Fruit fly (Drosophila melanogaster): ENCODE data around the gene yuri.

The yuri gene

dm6 chr2L:15292139-15292538, 27.6 kb upstream of the yuri start, which contains the start of gene CG15260:
Gene CG15260 (minus strand): TSS chr2L:15292239.
- TF ChIP-seq CG34367 (tag; optimal IDR thresholded peaks at IDR 0.05) = no peak
- no peak for TF ChIP-seq CG13204 (GFP tag; optimal IDR thresholded peaks at IDR 0.05)
- TF ChIP-seq gl (tag; optimal IDR thresholded peaks at IDR 0.05) = no peak
- TF ChIP-seq CG12605 (GFP tag; IDR thresholded peaks at IDR 0.05) = no peak
- no peak for TF ChIP-seq Pif1B (GFP tag; optimal IDR thresholded peaks at IDR 0.05)
- no peak for TF ChIP-seq CG15710 (tag; optimal IDR thresholded peaks at IDR 0.05)
- TF ChIP-seq Pif1A (GFP tag; optimal IDR thresholded peaks at IDR 0.05) = no peak
- no peak for TF ChIP-seq CG10348 (GFP tag; IDR thresholded peaks at IDR 0.05)
- no peak for TF ChIP-seq CG8159 (tag; optimal IDR thresholded peaks at IDR 0.05)
- TF ChIP-seq D1 (tag; optimal IDR thresholded peaks at IDR 0.05) = no peak

DNA sequence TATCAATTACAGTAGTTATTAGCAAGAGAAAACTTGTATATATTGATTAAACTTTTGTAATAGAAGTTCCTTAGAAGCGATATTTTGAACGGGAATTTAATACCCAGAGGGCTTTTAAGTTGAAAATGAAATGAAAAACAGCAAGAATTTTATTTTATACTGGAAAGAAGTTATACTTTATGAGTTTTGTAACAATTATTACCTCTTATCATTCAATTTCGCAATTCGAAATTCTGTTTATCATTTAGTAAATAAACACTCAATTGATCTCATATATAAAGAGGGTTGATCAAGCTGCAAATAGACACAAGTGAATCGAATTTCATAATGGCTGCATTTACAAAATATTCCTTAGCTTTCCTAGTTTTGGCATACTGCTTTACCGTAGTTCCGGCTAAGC, 20.2 kb upstream of the yuri start, which contains the start of gene CG15263:
Gene CG15263 (plus strand): TSS at position 301 of the 400 bp plus-strand sequence.
- TF ChIP-seq CG34367 (tag; optimal IDR thresholded peaks at IDR 0.05) (no peak), CG15710 (tag; optimal IDR thresholded peaks at IDR 0.05) (no peak), CG4496 (GFP tag; IDR thresholded peaks at IDR 0.05) (no peak), CG13204 (GFP tag; optimal IDR thresholded peaks at IDR 0.05) (no peak), Ets98B (GFP tag; IDR thresholded peaks at IDR 0.05) (no peak), Pif1B (GFP tag; optimal IDR thresholded peaks at IDR 0.05) (no peak), CG8159 (tag; optimal IDR thresholded peaks at IDR 0.05) (no peak), CG32121 (GFP tag; IDR thresholded peaks at IDR 0.05) (no peak), gl (tag; optimal IDR thresholded peaks at IDR 0.05) (no peak), CG9948 (tag; optimal IDR thresholded peaks at IDR 0.05) (no peak), CG8301 (tag; optimal IDR thresholded peaks at IDR 0.05) (no peak)

DNA sequence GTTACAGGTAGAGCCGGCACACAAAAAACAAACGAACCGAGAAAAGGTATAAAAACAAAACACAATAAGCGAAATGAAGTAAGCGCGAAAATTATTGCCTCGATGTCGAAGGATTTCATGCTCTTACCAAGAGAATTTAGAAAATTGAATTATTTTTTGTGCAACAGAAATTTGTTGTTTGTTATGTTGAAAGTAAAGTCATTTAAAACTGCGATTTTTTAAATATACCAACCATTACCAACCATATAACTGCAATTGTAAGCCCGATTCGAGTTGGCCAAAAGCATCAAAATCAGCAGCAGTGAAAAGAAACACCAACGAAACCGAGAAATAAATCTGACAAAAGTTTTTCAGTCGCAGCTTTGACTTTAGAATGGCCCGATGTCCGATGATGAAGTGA, 16.5 kb upstream of the yuri start:
- TF ChIP-seq CG10348 (GFP tag; IDR thresholded peaks at IDR 0.05) (no peak), Snoo (tag; optimal IDR thresholded peaks at IDR 0.05) (peak; percentile 39)

dm6 chr2L:15275794-15276193, 11.3 kb upstream of the yuri start:
- TF ChIP-seq EcR (GFP tag; optimal IDR thresholded peaks at IDR 0.05) (no peak), Snoo (tag; optimal IDR thresholded peaks at IDR 0.05) (peak; percentile 43), Pif1B (GFP tag; optimal IDR thresholded peaks at IDR 0.05) (peak; percentile 32), CG34367 (tag; optimal IDR thresholded peaks at IDR 0.05) (peak; percentile 27), CG12605 (GFP tag; IDR thresholded peaks at IDR 0.05) (no peak), CG8301 (tag; optimal IDR thresholded peaks at IDR 0.05) (no peak), CG32121 (GFP tag; IDR thresholded peaks at IDR 0.05) (peak; percentile 29; the same call in 1 of the 2 replicates), CG17806 (tag; optimal IDR thresholded peaks at IDR 0.05) (peak; percentile 52), CG15710 (tag; optimal IDR thresholded peaks at IDR 0.05) (peak; percentile 39), CG4496 (GFP tag; IDR thresholded peaks at IDR 0.05) (0 out of 3 replicates have a peak, but pooled peaks have one; percentile 24), rn (GFP tag; IDR thresholded peaks at IDR 0.05) (no peak; the same call in 1 of the 2 replicates), CG10348 (GFP tag; IDR thresholded peaks at IDR 0.05) (no peak), fd96Ca (GFP tag; IDR thresholded peaks at IDR 0.05) (0 out of 3 replicates have a peak, but pooled peaks have one; percentile 8), CG13204 (GFP tag; optimal IDR thresholded peaks at IDR 0.05) (no peak), CG9948 (tag; optimal IDR thresholded peaks at IDR 0.05) (peak; percentile 32), Pif1A (GFP tag; optimal IDR thresholded peaks at IDR 0.05) (peak; percentile 36), CG8159 (tag; optimal IDR thresholded peaks at IDR 0.05) (peak; percentile 57), D1 (tag; optimal IDR thresholded peaks at IDR 0.05) (no peak), Ets98B (GFP tag; IDR thresholded peaks at IDR 0.05) (no peak), gl (tag; optimal IDR thresholded peaks at IDR 0.05) (no peak), CG14655 (GFP tag; optimal IDR thresholded peaks at IDR 0.05) (no peak)

- TF ChIP-seq CG9948 (tag; optimal IDR thresholded peaks at IDR 0.05) (no peak), CG13204 (GFP tag; optimal IDR thresholded peaks at IDR 0.05) (no peak), CG15710 (tag; optimal IDR thresholded peaks at IDR 0.05) (no peak), Pif1B (GFP tag; optimal IDR thresholded peaks at IDR 0.05) (no peak), CG14655 (GFP tag; optimal IDR thresholded peaks at IDR 0.05) (no peak), D1 (tag; optimal IDR thresholded peaks at IDR 0.05) (no peak), CG34367 (tag; optimal IDR thresholded peaks at IDR 0.05) (no peak), Ets98B (GFP tag; IDR thresholded peaks at IDR 0.05) (no peak), Pif1A (GFP tag; optimal IDR thresholded peaks at IDR 0.05) (no peak), CG8159 (tag; optimal IDR thresholded peaks at IDR 0.05) (no peak), CG4496 (GFP tag; IDR thresholded peaks at IDR 0.05) (no peak), fd96Ca (GFP tag; IDR thresholded peaks at IDR 0.05) (no peak), CG12605 (GFP tag; IDR thresholded peaks at IDR 0.05) (no peak), CG32121 (GFP tag; IDR thresholded peaks at IDR 0.05) (no peak), CG8301 (tag; optimal IDR thresholded peaks at IDR 0.05) (no peak), CG17806 (tag; optimal IDR thresholded peaks at IDR 0.05) (no peak), EcR (GFP tag; optimal IDR thresholded peaks at IDR 0.05) (no peak), CG10348 (GFP tag; IDR thresholded peaks at IDR 0.05) (no peak), Snoo (tag; optimal IDR thresholded peaks at IDR 0.05) (no peak)
These were observed 10.4 kb upstream of the yuri start, which contains the start of gene UK114 for dm6 chr2L:15274783-15275316. Gene UK114 (minus strand): TSS chr2L:15275091.

DNA sequence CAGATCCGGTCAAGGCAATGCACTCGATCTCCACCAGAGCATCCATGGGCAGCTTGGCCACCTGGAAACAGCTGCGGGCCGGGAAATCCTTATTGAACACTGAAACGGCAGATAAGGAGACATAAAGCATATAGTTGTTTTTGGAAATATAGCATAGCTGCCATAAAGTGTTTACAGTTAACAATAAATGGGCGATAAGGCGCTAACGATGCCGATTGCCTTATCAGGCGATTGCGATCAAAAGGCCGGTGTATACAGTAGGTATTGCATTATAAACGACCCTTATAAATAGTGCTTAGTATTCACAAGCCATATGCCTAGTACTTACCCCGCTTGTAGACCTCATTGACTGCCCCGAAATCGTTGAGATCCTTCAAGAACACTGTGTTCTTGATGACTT, 9.8 kb upstream of the yuri start:
- TF ChIP-seq Ets98B (GFP tag; IDR thresholded peaks at IDR 0.05) (no peak), CG10348 (GFP tag; IDR thresholded peaks at IDR 0.05) (no peak), rn (GFP tag; IDR thresholded peaks at IDR 0.05) (no peak), CG17806 (tag; optimal IDR thresholded peaks at IDR 0.05) (no peak), CG4496 (GFP tag; IDR thresholded peaks at IDR 0.05) (no peak), CG12605 (GFP tag; IDR thresholded peaks at IDR 0.05) (no peak)

Measured in whole organism, pupa.